Worm (Caenorhabditis elegans): ENCODE measurements around the gene rpia-1.

ce11 chrIII:7124364-7124763, 1.4 kb downstream of the rpia-1 start, which contains the start of gene B0280.2:
- TF ChIP-seq nhr-12 (tag; optimal IDR thresholded peaks at IDR 0.05) (no peak), lin-13 (tag; optimal IDR thresholded peaks at IDR 0.05) (no peak), nhr-28 (tag; optimal IDR thresholded peaks at IDR 0.05) (no peak), nhr-76 (tag; optimal IDR thresholded peaks at IDR 0.05) (no peak), mab-5 (tag; optimal IDR thresholded peaks at IDR 0.05) (no peak), mep-1 (tag; optimal IDR thresholded peaks at IDR 0.05) (no peak), nhr-237 (tag; optimal IDR thresholded peaks at IDR 0.05) (no peak), pha-4 (tag; optimal IDR thresholded peaks at IDR 0.05) (no peak), drap-1 (GFP tag; optimal IDR thresholded peaks at IDR 0.05) (no peak), snpc-4 (tag; optimal IDR thresholded peaks at IDR 0.05) (no peak), elt-3 (tag; optimal IDR thresholded peaks at IDR 0.05) (no peak), ceh-43 (GFP tag; optimal IDR thresholded peaks at IDR 0.05) (no peak)
